Fruit fly (Drosophila melanogaster): ENCODE data around the gene CG12517.
A peak's percentile ranks its signal among the peaks of the same experiment; 100 is the strongest.

Gene CG12517

DNA sequence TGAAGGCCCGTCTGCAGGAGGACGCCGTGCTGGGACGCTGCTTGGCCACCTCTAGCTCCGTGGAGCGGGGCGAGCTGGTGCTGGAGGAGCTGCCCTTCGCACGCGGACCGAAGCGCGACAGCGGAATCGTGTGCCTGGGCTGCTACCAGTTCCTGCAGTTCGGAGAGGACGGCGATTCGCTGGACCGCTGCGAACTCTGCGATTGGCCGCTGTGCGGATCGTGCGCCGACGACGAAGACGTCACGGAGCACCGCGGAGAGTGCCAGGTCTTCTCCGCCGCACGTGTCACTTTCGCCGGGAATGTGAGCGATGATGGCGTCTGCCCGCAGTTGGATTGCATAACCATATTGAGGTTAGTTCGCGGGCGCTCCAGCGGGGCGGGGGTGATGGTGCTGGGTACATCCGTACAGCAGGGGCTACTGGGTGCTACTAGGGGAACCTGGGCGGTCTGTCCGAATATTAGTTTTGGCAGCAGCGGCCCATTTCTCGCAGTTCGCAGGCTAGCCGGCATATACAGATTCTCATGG lies 18.6 kb upstream of the CG12517 start (continued):
- TF ChIP-seq CG7357 (GFP tag; IDR thresholded peaks at IDR 0.05) (0 out of 3 replicates have a peak, but pooled peaks have one; percentile 24), gsb (GFP tag; IDR thresholded peaks at IDR 0.05) (peak; percentile 32; the same call in 1 of the 2 replicates), TFAM (GFP tag; optimal IDR thresholded peaks at IDR 0.05) (no peak), cwo (GFP tag; optimal IDR thresholded peaks at IDR 0.05) (peak; percentile 94), CG15011 (GFP tag; optimal IDR thresholded peaks at IDR 0.05) (no peak), repo (GFP tag; optimal IDR thresholded peaks at IDR 0.05) (no peak), ash1 (GFP tag; optimal IDR thresholded peaks at IDR 0.05) (no peak), CG16813 (GFP tag; IDR thresholded peaks at IDR 0.05; ENCODE audit: partially characterized antibody) (0 out of 3 replicates have a peak, but pooled peaks have one; percentile 17), Nf-YB (GFP tag; optimal IDR thresholded peaks at IDR 0.05) (no peak), CG11695 (GFP tag; IDR thresholded peaks at IDR 0.05) (no peak), crp (GFP tag; optimal IDR thresholded peaks at IDR 0.05) (no peak), Oli (tag; optimal IDR thresholded peaks at IDR 0.05) (no peak), fd96Cb (tag; optimal IDR thresholded peaks at IDR 0.05) (no peak), CG7556 (GFP tag; optimal IDR thresholded peaks at IDR 0.05) (no peak), chinmo (GFP tag; IDR thresholded peaks at IDR 0.05; ENCODE audit: partially characterized antibody) (0 out of 4 replicates have a peak, but pooled peaks have one; percentile 15), cato (GFP tag; optimal IDR thresholded peaks at IDR 0.05; ENCODE audit: borderline replicate concordance) (no peak), mirr (GFP tag; optimal IDR thresholded peaks at IDR 0.05) (no peak), pb (GFP tag; optimal IDR thresholded peaks at IDR 0.05) (no peak), ind (GFP tag; optimal IDR thresholded peaks at IDR 0.05) (no peak), CG13123 (GFP tag; optimal IDR thresholded peaks at IDR 0.05) (no peak), ranshi (GFP tag; IDR thresholded peaks at IDR 0.05) (no peak), rib (GFP tag; IDR thresholded peaks at IDR 0.05) (no peak), CG17359 (tag; optimal IDR thresholded peaks at IDR 0.05) (no peak), hkb (optimal IDR thresholded peaks at IDR 0.05) (no peak), hkb (GFP tag; IDR thresholded peaks at IDR 0.05) (no peak)

DNA sequence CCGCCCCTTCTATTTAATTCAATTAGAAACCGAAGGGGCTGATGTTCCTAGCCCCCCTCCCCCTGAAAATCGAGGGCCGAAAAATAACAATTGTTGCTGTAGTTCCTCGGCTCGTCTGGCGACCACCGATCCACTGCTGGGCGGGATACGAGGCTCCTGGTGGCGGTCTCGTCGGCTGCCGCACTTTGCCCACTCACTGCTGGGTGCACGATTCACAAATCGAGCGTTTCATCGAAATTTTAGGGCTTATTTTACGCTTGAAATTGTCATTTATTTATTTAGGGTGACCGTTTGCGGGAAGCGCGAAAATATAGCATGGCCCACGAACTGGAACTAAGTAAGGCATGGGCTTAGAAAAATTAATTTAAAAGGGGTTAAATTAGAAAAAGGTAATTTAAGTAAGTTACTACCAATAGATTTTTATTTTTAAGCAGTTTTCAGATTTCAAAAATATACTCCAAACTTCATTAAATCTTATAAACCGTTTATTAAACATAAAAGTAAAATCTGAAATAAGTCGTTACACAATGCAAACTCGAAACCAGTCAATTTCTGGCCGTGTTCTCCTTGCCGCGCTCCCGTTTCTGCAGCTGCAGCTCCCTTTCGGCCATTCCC lies 13.5 kb upstream of the CG12517 start, which contains the start of gene Dnz1:
Gene Dnz1, minus strand, starts transcription at position 317 of the 615 bp plus-strand sequence.
- peak; percentile 39 for TF ChIP-seq tap (tag; optimal IDR thresholded peaks at IDR 0.05)
- TF ChIP-seq HLH54F (GFP tag; optimal IDR thresholded peaks at IDR 0.05) = peak; percentile 38
- 0 out of 2 replicates have a peak, but pooled peaks have one; percentile 20 for TF ChIP-seq E2f1 (GFP tag; IDR thresholded peaks at IDR 0.05)
- TF ChIP-seq CG7271 (tag; optimal IDR thresholded peaks at IDR 0.05) = no peak
- TF ChIP-seq sr (GFP tag; IDR thresholded peaks at IDR 0.05) = no peak
- no peak for TF ChIP-seq CG8281 (tag; optimal IDR thresholded peaks at IDR 0.05)
- TF ChIP-seq Dip2 (GFP tag; IDR thresholded peaks at IDR 0.05) = no peak
- TF ChIP-seq vfl (GFP tag; optimal IDR thresholded peaks at IDR 0.05) = no peak
- no peak for TF ChIP-seq CG10462 (GFP tag; optimal IDR thresholded peaks at IDR 0.05)
- peak; percentile 18 for TF ChIP-seq pnt (GFP tag; optimal IDR thresholded peaks at IDR 0.05)
- no peak for TF ChIP-seq CG10565 (GFP tag; optimal IDR thresholded peaks at IDR 0.05)
- TF ChIP-seq Bdp1 (GFP tag; optimal IDR thresholded peaks at IDR 0.05) = no peak
- no peak for TF ChIP-seq CG2202 (tag; optimal IDR thresholded peaks at IDR 0.05)
- TF ChIP-seq Camta (GFP tag; optimal IDR thresholded peaks at IDR 0.05) = peak; percentile 3
- peak; percentile 67 for TF ChIP-seq Xbp1 (GFP tag; optimal IDR thresholded peaks at IDR 0.05)
- TF ChIP-seq Mrtf (GFP tag; IDR thresholded peaks at IDR 0.05) = no peak
- no peak for TF ChIP-seq CG13624 (GFP tag; optimal IDR thresholded peaks at IDR 0.05)
- TF ChIP-seq fd96Cb (tag; optimal IDR thresholded peaks at IDR 0.05) = no peak
- TF ChIP-seq H15 (GFP tag; IDR thresholded peaks at IDR 0.05) = no peak
- no peak for TF ChIP-seq da (GFP tag; optimal IDR thresholded peaks at IDR 0.05)
- no peak for TF ChIP-seq ham (GFP tag; IDR thresholded peaks at IDR 0.05)
- no peak for TF ChIP-seq Eip74EF (GFP tag; optimal IDR thresholded peaks at IDR 0.05)
- no peak for TF ChIP-seq Nf-YA (GFP tag; IDR thresholded peaks at IDR 0.05)
- no peak for TF ChIP-seq CG12744 (GFP tag; optimal IDR thresholded peaks at IDR 0.05)
- no peak for TF ChIP-seq ATbp (GFP tag; optimal IDR thresholded peaks at IDR 0.05)
- no peak for TF ChIP-seq nau (GFP tag; optimal IDR thresholded peaks at IDR 0.05)
- TF ChIP-seq Optix (GFP tag; IDR thresholded peaks at IDR 0.05) = peak; percentile 46; the same call in 1 of the 3 replicates

Data from whole organism, embryonic.